Worm (Caenorhabditis elegans): Measurements from ENCODE around the gene K02E11.10.

DNA sequence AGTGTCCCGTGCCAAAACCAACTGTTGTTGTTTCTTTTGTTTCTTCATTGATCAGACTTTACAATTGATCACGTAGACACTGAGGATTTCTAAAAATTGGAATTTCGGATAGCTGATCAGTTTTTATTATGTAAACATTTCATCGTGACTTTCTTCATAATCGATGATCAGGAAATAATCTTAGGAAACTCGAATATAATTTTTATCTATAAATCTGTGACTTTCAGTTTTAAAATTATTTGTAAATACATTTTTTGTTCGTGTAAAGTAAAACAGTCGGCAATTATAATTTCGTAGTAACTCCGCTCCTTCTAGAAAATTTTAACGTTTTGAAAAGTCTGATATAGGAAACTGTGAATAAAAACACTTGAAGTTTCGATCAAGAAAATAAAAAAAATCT, 29.8 kb upstream of the K02E11.10 start, which contains the start of gene F40G12.5:
- TF ChIP-seq elt-3 (tag; optimal IDR thresholded peaks at IDR 0.05), result no peak
- TF ChIP-seq unc-62 (GFP tag; optimal IDR thresholded peaks at IDR 0.05), result no peak
